Fruit fly (Drosophila melanogaster) whole organism, embryonic: ENCODE results near the gene CG2616.

Experiments used
- Ada2b ChIP-seq: fragments of 200-800 bp; sonication (Bioruptor generic); IDR thresholded peaks from 2 replicates; pipeline ENCODE4 v1.3.6; 2022; ENCODE audit warnings: missing biosample characterization, missing genetic modification characterization
- Adf1 ChIP-seq: fragments of 200-800 bp; sonication (Bioruptor generic); IDR thresholded peaks from 2 replicates; pipeline ENCODE4 v1.3.6; 2022; ENCODE audit warnings: missing biosample characterization, missing genetic modification characterization
- CG10543 ChIP-seq: fragments of 200-800 bp; sonication (Bioruptor generic); optimal IDR thresholded peaks from 3 replicates; lab custom pipeline; 2017; ENCODE audit warnings: missing biosample characterization, mild to moderate bottlenecking, missing genetic modification characterization, moderate library complexity
- CG11504 ChIP-seq: fragments of 200-800 bp; sonication (Bioruptor generic); optimal IDR thresholded peaks from 3 replicates; lab custom pipeline; 2019; ENCODE audit warnings: missing biosample characterization, mild to moderate bottlenecking, missing genetic modification characterization, moderate library complexity
- CG12299 ChIP-seq: fragments of 200-800 bp; sonication (Bioruptor generic); optimal IDR thresholded peaks from 2 replicates; lab custom pipeline; 2018; ENCODE audit warnings: missing biosample characterization, mild to moderate bottlenecking, missing genetic modification characterization
- CG13287 ChIP-seq: fragments of 200-800 bp; sonication (Bioruptor generic); IDR thresholded peaks from 2 replicates; pipeline ENCODE4 v1.3.6; 2022; ENCODE audit warnings: missing biosample characterization, missing genetic modification characterization; ENCODE audit not compliant: partially characterized antibody
- CG14050 ChIP-seq: fragments of 200-800 bp; sonication (Bioruptor generic); IDR thresholded peaks from 3 replicates; pipeline ENCODE4 v1.3.6; 2022; ENCODE audit warnings: missing biosample characterization, missing genetic modification characterization
- CG16779 ChIP-seq: fragments of 200-800 bp; sonication (Bioruptor generic); IDR thresholded peaks from 2 replicates; pipeline ENCODE4 v1.3.6; 2022; ENCODE audit warnings: missing biosample characterization, missing genetic modification characterization
- CG16813 ChIP-seq: fragments of 200-800 bp; sonication (Bioruptor generic); IDR thresholded peaks from 3 replicates; pipeline ENCODE4 v1.3.6; 2022; ENCODE audit warnings: missing biosample characterization, missing genetic modification characterization; ENCODE audit not compliant: partially characterized antibody
- CG16863 ChIP-seq: fragments of 200-800 bp; sonication (Bioruptor generic); optimal IDR thresholded peaks from 3 replicates; lab custom pipeline; 2016; ENCODE audit warnings: missing biosample characterization, missing genetic modification characterization
- CG17186 ChIP-seq: fragments of 200-800 bp; sonication (Bioruptor generic); optimal IDR thresholded peaks from 3 replicates; lab custom pipeline; 2017; ENCODE audit warnings: missing biosample characterization, missing genetic modification reagents, missing genetic modification characterization
- CG18599 ChIP-seq: fragments of 200-800 bp; sonication (Bioruptor generic); optimal IDR thresholded peaks from 3 replicates; lab custom pipeline; 2017; ENCODE audit warnings: missing biosample characterization, missing genetic modification characterization, mild to moderate bottlenecking, moderate library complexity, missing genetic modification reagents
- CG2120 ChIP-seq: fragments of 200-800 bp; sonication (Bioruptor generic); optimal IDR thresholded peaks from 3 replicates; lab custom pipeline; 2016; ENCODE audit warnings: missing biosample characterization, missing genetic modification characterization
- CG2678 ChIP-seq: fragments of 200-800 bp; sonication (Bioruptor generic); optimal IDR thresholded peaks from 3 replicates; lab custom pipeline; 2019; ENCODE audit warnings: missing biosample characterization, mild to moderate bottlenecking, missing genetic modification characterization, moderate library complexity
- CG31388 ChIP-seq: fragments of 200-800 bp; sonication (Bioruptor generic); optimal IDR thresholded peaks from 2 replicates; lab custom pipeline; 2016; ENCODE audit warnings: missing biosample characterization, missing genetic modification characterization
- CG3163 ChIP-seq: fragments of 200-800 bp; sonication (Bioruptor generic); optimal IDR thresholded peaks from 3 replicates; lab custom pipeline; 2016; ENCODE audit warnings: missing biosample characterization, missing genetic modification characterization
- CG3838 ChIP-seq: fragments of 200-800 bp; sonication (Bioruptor generic); optimal IDR thresholded peaks from 3 replicates; lab custom pipeline; 2016; ENCODE audit warnings: missing biosample characterization, missing genetic modification characterization
- CG4617 ChIP-seq: fragments of 200-800 bp; sonication (Bioruptor generic); optimal IDR thresholded peaks from 3 replicates; lab custom pipeline; 2016; ENCODE audit warnings: missing biosample characterization, missing genetic modification characterization, borderline replicate concordance
- CG6175 ChIP-seq: fragments of 200-800 bp; sonication (Bioruptor generic); IDR thresholded peaks from 3 replicates; pipeline ENCODE4 v1.3.6; 2022; ENCODE audit warnings: missing biosample characterization, missing genetic modification characterization
- CG6791 ChIP-seq: fragments of 200-800 bp; sonication (Bioruptor generic); IDR thresholded peaks from 3 replicates; pipeline ENCODE4 v1.3.6; 2022; ENCODE audit warnings: missing biosample characterization, missing genetic modification characterization; ENCODE audit not compliant: partially characterized antibody
- CG8290 ChIP-seq, 3 experiments: fragments of 200-800 bp; sonication (Bioruptor generic); optimal IDR thresholded peaks; 2 replicates each; lab custom pipeline; 2016 to 2019; ENCODE audit warnings: missing biosample characterization in 3 of 3, missing genetic modification characterization in 3 of 3, mild to moderate bottlenecking in 2 of 3, moderate library complexity in 1 of 3
- CG8478 ChIP-seq: fragments of >200 bp; optimal IDR thresholded peaks from 2 replicates; lab custom pipeline; 2018
- CG8765 ChIP-seq: fragments of 200-800 bp; sonication (Bioruptor generic); IDR thresholded peaks from 2 replicates; pipeline ENCODE4 v1.3.6; 2022; ENCODE audit warnings: missing biosample characterization, missing genetic modification characterization
- CG9609 ChIP-seq: fragments of 200-800 bp; sonication (Bioruptor generic); optimal IDR thresholded peaks from 3 replicates; lab custom pipeline; 2016; ENCODE audit warnings: missing biosample characterization, missing genetic modification characterization
- Camta ChIP-seq: fragments of 200-800 bp; sonication (Bioruptor generic); optimal IDR thresholded peaks from 2 replicates; lab custom pipeline; 2016; ENCODE audit warnings: missing biosample characterization, missing genetic modification characterization
- Dbx ChIP-seq: fragments of 200-800 bp; sonication (Bioruptor generic); IDR thresholded peaks from 3 replicates; pipeline ENCODE4 v1.3.6; 2022; ENCODE audit warnings: missing biosample characterization, missing genetic modification characterization
- Doc3 ChIP-seq: fragments of 200-800 bp; sonication (Bioruptor generic); IDR thresholded peaks from 3 replicates; pipeline ENCODE4 v1.3.6; 2022; ENCODE audit warnings: missing biosample characterization, missing genetic modification characterization; ENCODE audit not compliant: partially characterized antibody
- Hand ChIP-seq: fragments of 200-800 bp; sonication (Bioruptor generic); optimal IDR thresholded peaks from 2 replicates; lab custom pipeline; 2017; ENCODE audit warnings: mild to moderate bottlenecking, missing biosample characterization, missing genetic modification reagents, missing genetic modification characterization
- Hey ChIP-seq: fragments of 200-800 bp; sonication (Bioruptor generic); optimal IDR thresholded peaks from 3 replicates; lab custom pipeline; 2018; ENCODE audit warnings: missing biosample characterization, mild to moderate bottlenecking, missing genetic modification characterization
- Lim3 ChIP-seq: fragments of 200-800 bp; sonication (Bioruptor generic); IDR thresholded peaks from 2 replicates; pipeline ENCODE4 v1.3.6; 2022; ENCODE audit warnings: missing biosample characterization, missing genetic modification characterization
- Oaz ChIP-seq: fragments of 200-800 bp; sonication (Bioruptor generic); IDR thresholded peaks from 2 replicates; pipeline ENCODE4 v1.3.6; 2022; ENCODE audit warnings: missing biosample characterization, missing genetic modification characterization
- Rfx ChIP-seq: fragments of 200-800 bp; sonication (Bioruptor generic); IDR thresholded peaks from 2 replicates; pipeline ENCODE4 v1.3.6; 2022; ENCODE audit warnings: missing biosample characterization, missing genetic modification characterization
- Sry-β ChIP-seq: fragments of 200-800 bp; sonication (Bioruptor generic); optimal IDR thresholded peaks from 2 replicates; lab custom pipeline; 2018; ENCODE audit warnings: missing biosample characterization, mild to moderate bottlenecking, missing genetic modification characterization, moderate library complexity
- Xbp1 ChIP-seq: fragments of 200-800 bp; sonication (Bioruptor generic); optimal IDR thresholded peaks from 3 replicates; lab custom pipeline; 2016; ENCODE audit warnings: missing biosample characterization, mild to moderate bottlenecking, missing genetic modification characterization
- ap ChIP-seq: fragments of 200-800 bp; sonication (Bioruptor generic); IDR thresholded peaks from 2 replicates; pipeline ENCODE4 v1.3.6; 2022; ENCODE audit warnings: missing biosample characterization, missing genetic modification characterization
- ato ChIP-seq: fragments of 200-800 bp; sonication (Bioruptor generic); IDR thresholded peaks from 2 replicates; pipeline ENCODE4 v1.3.6; 2022; ENCODE audit warnings: missing biosample characterization, missing genetic modification characterization; ENCODE audit not compliant: partially characterized antibody
- br ChIP-seq: fragments of >200 bp; optimal IDR thresholded peaks from 2 replicates; lab custom pipeline; 2017
- btn ChIP-seq: fragments of 200-800 bp; sonication (Bioruptor generic); optimal IDR thresholded peaks from 2 replicates; lab custom pipeline; 2016; ENCODE audit warnings: missing biosample characterization, missing genetic modification characterization
- cwo ChIP-seq: fragments of 200-800 bp; sonication (Bioruptor generic); optimal IDR thresholded peaks from 3 replicates; lab custom pipeline; 2017; ENCODE audit warnings: missing biosample characterization, missing genetic modification characterization, mild to moderate bottlenecking, moderate library complexity, missing genetic modification reagents
- danr ChIP-seq: fragments of 200-800 bp; sonication (Bioruptor generic); IDR thresholded peaks from 2 replicates; pipeline ENCODE4 v1.3.6; 2022; ENCODE audit warnings: missing biosample characterization, missing genetic modification characterization
- dmrt11E ChIP-seq: fragments of 200-800 bp; sonication (Bioruptor generic); optimal IDR thresholded peaks from 3 replicates; lab custom pipeline; 2018; ENCODE audit warnings: missing biosample characterization, mild to moderate bottlenecking, missing genetic modification characterization, moderate library complexity
- fd64A ChIP-seq: fragments of 200-800 bp; sonication (Bioruptor generic); optimal IDR thresholded peaks from 3 replicates; lab custom pipeline; 2018; ENCODE audit warnings: missing biosample characterization, mild to moderate bottlenecking, missing genetic modification characterization
- gem ChIP-seq: fragments of 200-800 bp; sonication (Bioruptor generic); optimal IDR thresholded peaks from 2 replicates; lab custom pipeline; 2019; ENCODE audit warnings: missing biosample characterization, mild to moderate bottlenecking, missing genetic modification characterization, moderate library complexity
- jigr1 ChIP-seq: fragments of 200-800 bp; sonication (Bioruptor generic); IDR thresholded peaks from 3 replicates; pipeline ENCODE4 v1.3.6; 2022; ENCODE audit warnings: missing biosample characterization, missing genetic modification characterization
- lab ChIP-seq: fragments of 200-800 bp; sonication (Bioruptor generic); optimal IDR thresholded peaks from 3 replicates; lab custom pipeline; 2017; ENCODE audit warnings: missing biosample characterization, missing genetic modification characterization, mild to moderate bottlenecking, moderate library complexity, missing genetic modification reagents
- lbe ChIP-seq: fragments of 200-800 bp; sonication (Bioruptor generic); optimal IDR thresholded peaks from 2 replicates; lab custom pipeline; 2016; ENCODE audit warnings: missing biosample characterization, mild to moderate bottlenecking, missing genetic modification characterization
- lilli ChIP-seq: fragments of 200-800 bp; sonication (Bioruptor generic); optimal IDR thresholded peaks from 3 replicates; lab custom pipeline; 2016; ENCODE audit warnings: missing biosample characterization, missing genetic modification characterization
- nerfin-2 ChIP-seq: fragments of 200-800 bp; sonication (Bioruptor generic); IDR thresholded peaks from 2 replicates; pipeline ENCODE4 v1.3.6; 2022; ENCODE audit warnings: missing biosample characterization, missing genetic modification characterization; ENCODE audit not compliant: partially characterized antibody
- nmo ChIP-seq: fragments of 200-800 bp; sonication (Bioruptor generic); optimal IDR thresholded peaks from 2 replicates; lab custom pipeline; 2018; ENCODE audit warnings: missing biosample characterization, mild to moderate bottlenecking, missing genetic modification characterization, moderate library complexity
- run ChIP-seq: fragments of 200-800 bp; sonication (Bioruptor generic); optimal IDR thresholded peaks from 3 replicates; lab custom pipeline; 2018; ENCODE audit warnings: missing biosample characterization, mild to moderate bottlenecking, missing genetic modification characterization
- zen ChIP-seq: fragments of 200-800 bp; sonication (Bioruptor generic); optimal IDR thresholded peaks from 3 replicates; lab custom pipeline; 2018; ENCODE audit warnings: missing biosample characterization, mild to moderate bottlenecking, missing genetic modification characterization, moderate library complexity

CG2616 gene

dm6 chr3R:7686844-7687243 is 35.4 kb upstream of the CG2616 start (continued):
- no peak for TF ChIP-seq Ada2b
- TF ChIP-seq CG4617, result no peak
- no peak for TF ChIP-seq CG14050 (GFP tag; lab: Robert Waterston, UW)
- TF ChIP-seq CG3163, result no peak
- TF ChIP-seq nerfin-2, result no peak
- no peak for TF ChIP-seq jigr1 (GFP tag; lab: Robert Waterston, UW)
- peak; percentile 22 for TF ChIP-seq gem (tag; lab: Kevin White, UChicago)
- TF ChIP-seq lbe (GFP tag; lab: Kevin White, UChicago), result no peak
- TF ChIP-seq lab (GFP tag; lab: Kevin White, UChicago), result peak; percentile 56
- TF ChIP-seq Camta (GFP tag; lab: Kevin White, UChicago), result no peak
- no peak for TF ChIP-seq CG16863 (GFP tag; lab: Kevin White, UChicago)
- no peak for TF ChIP-seq CG16779
- no peak for TF ChIP-seq Lim3 (GFP tag; lab: Robert Waterston, UW)
- TF ChIP-seq nmo (GFP tag; lab: Kevin White, UChicago), result no peak
- TF ChIP-seq Hand, result no peak
- no peak for TF ChIP-seq ap
- TF ChIP-seq cwo (GFP tag; lab: Kevin White, UChicago), result peak; percentile 4
- peak; percentile 28 for TF ChIP-seq CG2678 (tag; lab: Kevin White, UChicago)
- TF ChIP-seq CG8290 (GFP tag; optimal IDR thresholded peaks at IDR 0.05; lab: Kevin White, UChicago), result no peak
- TF ChIP-seq CG8290 (tag; optimal IDR thresholded peaks at IDR 0.05; lab: Kevin White, UChicago), result no peak
- TF ChIP-seq CG13287 (GFP tag; lab: Robert Waterston, UW), result no peak
- no peak for TF ChIP-seq CG8478 (lab: Kevin White, UChicago)
- TF ChIP-seq Adf1, result no peak
- TF ChIP-seq Sry-β (GFP tag; lab: Kevin White, UChicago), result no peak
- TF ChIP-seq zen (tag; lab: Kevin White, UChicago), result no peak
- TF ChIP-seq Dbx, result 0 out of 3 replicates have a peak, but pooled peaks have one; percentile 29
- no peak for TF ChIP-seq Oaz (GFP tag; lab: Robert Waterston, UW)
- TF ChIP-seq CG18599 (GFP tag; lab: Kevin White, UChicago), result peak; percentile 72
- no peak for TF ChIP-seq CG10543 (GFP tag; lab: Kevin White, UChicago)
- TF ChIP-seq lilli (GFP tag; lab: Kevin White, UChicago), result peak; percentile 24
- no peak for TF ChIP-seq Xbp1
- TF ChIP-seq CG3838 (GFP tag; lab: Kevin White, UChicago), result no peak
- TF ChIP-seq CG11504, result peak; percentile 15
- TF ChIP-seq CG6791 (GFP tag; lab: Robert Waterston, UW), result no peak
- TF ChIP-seq run, result no peak
- TF ChIP-seq br, result no peak
- TF ChIP-seq CG6175, result no peak
- no peak for TF ChIP-seq dmrt11E
- TF ChIP-seq CG31388 (GFP tag; lab: Kevin White, UChicago), result no peak
- no peak for TF ChIP-seq Hey
- TF ChIP-seq Doc3 (GFP tag; lab: Robert Waterston, UW), result no peak
- no peak for TF ChIP-seq btn (GFP tag; lab: Kevin White, UChicago)
- TF ChIP-seq CG17186 (GFP tag; lab: Kevin White, UChicago), result no peak
- TF ChIP-seq CG12299 (tag; lab: Kevin White, UChicago), result no peak
- TF ChIP-seq fd64A, result no peak
- TF ChIP-seq CG2120 (GFP tag; lab: Kevin White, UChicago), result peak; percentile 64
- no peak for TF ChIP-seq ato (GFP tag; lab: Robert Waterston, UW)
- no peak for TF ChIP-seq danr
- no peak for TF ChIP-seq CG16813 (GFP tag; lab: Robert Waterston, UW)
- no peak for TF ChIP-seq CG8765 (GFP tag; lab: Robert Waterston, UW)
- peak; percentile 55; the same call in 1 of the 2 replicates for TF ChIP-seq Rfx (GFP tag; lab: Robert Waterston, UW)
- TF ChIP-seq CG9609 (GFP tag; lab: Kevin White, UChicago), result no peak
